Worm (Caenorhabditis elegans) whole organism, early embryonic: ENCODE results near the gene F13H8.5.

Source experiments
- ama-1 ChIP-seq: fragments of 150-350 bp; optimal IDR thresholded peaks from 2 replicates; lab custom pipeline; 2014
- hnd-1 ChIP-seq: sonication (generic microtip); optimal IDR thresholded peaks from 2 replicates; lab custom pipeline; 2016; ENCODE audit warnings: missing genetic modification characterization, missing compliant biosample characterization
- tbx-37 ChIP-seq: fragments of 200-800 bp; sonication (Bioruptor generic); conservative IDR thresholded peaks from 2 replicates; pipeline ENCODE4 v1.3.6; 2022; ENCODE audit warnings: missing genetic modification reagents, missing genetic modification characterization, missing compliant biosample characterization

- TF ChIP-seq tbx-37 (GFP tag; lab: Robert Waterston, UW), result no peak
- no peak for TF ChIP-seq ama-1
- TF ChIP-seq hnd-1 (tag; lab: Kevin White, UChicago), result no peak
These were observed at the start of gene F13H8.5 for ce11 chrII:6256024-6256423.
